Fruit fly (Drosophila melanogaster): ENCODE measurements around the gene CG9213.

Gene CG9213

dm6 chrX:15593477-15594229, 19.3 kb upstream of the CG9213 start, which contains the start of gene Chsy (continued):
- TF ChIP-seq Ssrp (tag; optimal IDR thresholded peaks at IDR 0.05), result no peak
- TF ChIP-seq Med (GFP tag), result peak; percentile 78
- TF ChIP-seq Six4 (GFP tag; optimal IDR thresholded peaks at IDR 0.05), result no peak
- no peak for TF ChIP-seq CG12104 (GFP tag; optimal IDR thresholded peaks at IDR 0.05)
- no peak for TF ChIP-seq Camta (GFP tag; optimal IDR thresholded peaks at IDR 0.05)
- TF ChIP-seq CG9817 (tag; optimal IDR thresholded peaks at IDR 0.05), result no peak
- peak; percentile 10; the same call in 1 of the 3 replicates for TF ChIP-seq B-H1 (GFP tag; IDR thresholded peaks at IDR 0.05)
- peak; percentile 64 for TF ChIP-seq slbo (GFP tag; IDR thresholded peaks at IDR 0.05)
- TF ChIP-seq CG9215 (GFP tag; IDR thresholded peaks at IDR 0.05), result no peak
- TF ChIP-seq corto (GFP tag; optimal IDR thresholded peaks at IDR 0.05), result no peak
- no peak for TF ChIP-seq bowl (GFP tag; IDR thresholded peaks at IDR 0.05)
- TF ChIP-seq ftz-f1 (GFP tag; optimal IDR thresholded peaks at IDR 0.05), result no peak
- TF ChIP-seq ash1 (GFP tag; optimal IDR thresholded peaks at IDR 0.05), result no peak
- TF ChIP-seq CG10462 (GFP tag; optimal IDR thresholded peaks at IDR 0.05), result no peak
- TF ChIP-seq tup (GFP tag; optimal IDR thresholded peaks at IDR 0.05), result no peak
- TF ChIP-seq Kr (GFP tag; optimal IDR thresholded peaks at IDR 0.05), result no peak
- TF ChIP-seq CG7372 (GFP tag; IDR thresholded peaks at IDR 0.05), result 0 out of 2 replicates have a peak, but pooled peaks have one; percentile 8
- TF ChIP-seq Abd-B (GFP tag; optimal IDR thresholded peaks at IDR 0.05), result no peak
- no peak for TF ChIP-seq toy (GFP tag; IDR thresholded peaks at IDR 0.05)
- no peak for TF ChIP-seq Taf1 (GFP tag; IDR thresholded peaks at IDR 0.05)
- no peak for TF ChIP-seq CG14860 (GFP tag; IDR thresholded peaks at IDR 0.05; ENCODE audit: partially characterized antibody)
- TF ChIP-seq ems (GFP tag; optimal IDR thresholded peaks at IDR 0.05), result no peak
- no peak for TF ChIP-seq CG2712 (tag; optimal IDR thresholded peaks at IDR 0.05)
- TF ChIP-seq danr (GFP tag; IDR thresholded peaks at IDR 0.05), result no peak
- TF ChIP-seq CG4328 (GFP tag; optimal IDR thresholded peaks at IDR 0.05), result no peak
- no peak for TF ChIP-seq ara (GFP tag; IDR thresholded peaks at IDR 0.05)
- peak; percentile 73 for TF ChIP-seq Jarid2 (GFP tag; optimal IDR thresholded peaks at IDR 0.05)
- TF ChIP-seq CrebB (tag; optimal IDR thresholded peaks at IDR 0.05), result no peak
- TF ChIP-seq CTCF (GFP tag; optimal IDR thresholded peaks at IDR 0.05), result no peak
- TF ChIP-seq Dad (GFP tag; optimal IDR thresholded peaks at IDR 0.05), result no peak
- no peak for TF ChIP-seq tin (GFP tag; optimal IDR thresholded peaks at IDR 0.05)
- TF ChIP-seq Doc2 (GFP tag; IDR thresholded peaks at IDR 0.05), result no peak
- TF ChIP-seq Oaz (GFP tag; IDR thresholded peaks at IDR 0.05), result no peak
- no peak for TF ChIP-seq CG8290 (GFP tag; optimal IDR thresholded peaks at IDR 0.05)
- no peak for TF ChIP-seq CG8290 (tag; optimal IDR thresholded peaks at IDR 0.05)
- no peak for TF ChIP-seq Hmx (GFP tag; optimal IDR thresholded peaks at IDR 0.05)
- TF ChIP-seq kah (GFP tag; optimal IDR thresholded peaks at IDR 0.05), result no peak
- no peak for TF ChIP-seq pho (GFP tag; optimal IDR thresholded peaks at IDR 0.05)
- TF ChIP-seq dmrt99B (tag; optimal IDR thresholded peaks at IDR 0.05), result peak; percentile 4
- TF ChIP-seq MTF-1 (GFP tag; optimal IDR thresholded peaks at IDR 0.05; ENCODE audit: borderline replicate concordance), result no peak
- no peak for TF ChIP-seq repo (GFP tag; optimal IDR thresholded peaks at IDR 0.05)
- TF ChIP-seq tap (tag; optimal IDR thresholded peaks at IDR 0.05), result no peak
- no peak for TF ChIP-seq maf-S (GFP tag; optimal IDR thresholded peaks at IDR 0.05)
- TF ChIP-seq CG17361 (GFP tag; IDR thresholded peaks at IDR 0.05), result peak; percentile 53; the same call in 2 of the 3 replicates
- TF ChIP-seq CG10274 (GFP tag; optimal IDR thresholded peaks at IDR 0.05), result no peak
- no peak for TF ChIP-seq CG5245 (GFP tag; optimal IDR thresholded peaks at IDR 0.05)
- peak; percentile 14 for TF ChIP-seq CG5180 (GFP tag; optimal IDR thresholded peaks at IDR 0.05)
- no peak for TF ChIP-seq E2f1 (GFP tag; IDR thresholded peaks at IDR 0.05)
- TF ChIP-seq Side (GFP tag; optimal IDR thresholded peaks at IDR 0.05), result no peak
- peak; percentile 31 for TF ChIP-seq CG12391 (tag; optimal IDR thresholded peaks at IDR 0.05)
- peak in 1 of 2 experiments; percentile 17 for TF ChIP-seq bsh (GFP tag; optimal IDR thresholded peaks at IDR 0.05)
